Worm (Caenorhabditis elegans) whole organism, L2 larva: ENCODE results near the gene grl-31.

Experiments
- C34F6.9 ChIP-seq: fragments of 150-350 bp; optimal IDR thresholded peaks from 2 replicates; lab custom pipeline; 2014; ENCODE audit warnings: missing biosample characterization, missing genetic modification characterization
- R02D3.7 ChIP-seq: fragments of 150-350 bp; optimal IDR thresholded peaks from 2 replicates; lab custom pipeline; 2014; ENCODE audit warnings: missing biosample characterization, missing genetic modification characterization
- Y55F3AM.14 ChIP-seq: fragments of 200-800 bp; sonication (Bioruptor generic); optimal IDR thresholded peaks from 2 replicates; lab custom pipeline; 2018; ENCODE audit warnings: mild to moderate bottlenecking, missing genetic modification characterization, missing compliant biosample characterization
- ZK546.5 ChIP-seq: sonication (generic microtip); optimal IDR thresholded peaks from 2 replicates; lab custom pipeline; 2017; ENCODE audit warnings: missing biosample characterization, missing genetic modification characterization
- alr-1 ChIP-seq: fragments of 150-350 bp; optimal IDR thresholded peaks from 2 replicates; lab custom pipeline; 2014; ENCODE audit warnings: missing biosample characterization, missing genetic modification characterization
- ama-1 ChIP-seq: fragments of 150-350 bp; optimal IDR thresholded peaks from 2 replicates; lab custom pipeline; 2018; ENCODE audit warnings: inconsistent platforms
- blmp-1 ChIP-seq: sonication (generic microtip); optimal IDR thresholded peaks from 2 replicates; lab custom pipeline; 2017; ENCODE audit warnings: missing genetic modification characterization, mild to moderate bottlenecking, missing compliant biosample characterization, antibody characterized with exemption, moderate library complexity; ENCODE audit not compliant: insufficient read depth
- ceh-16 ChIP-seq: fragments of 150-350 bp; optimal IDR thresholded peaks from 2 replicates; lab custom pipeline; 2014; ENCODE audit warnings: missing biosample characterization, missing genetic modification characterization
- ceh-82 ChIP-seq: fragments of 150-350 bp; optimal IDR thresholded peaks from 2 replicates; lab custom pipeline; 2014; ENCODE audit warnings: missing biosample characterization, missing genetic modification characterization
- egl-27 ChIP-seq: sonication (generic microtip); optimal IDR thresholded peaks from 3 replicates; lab custom pipeline; 2017; ENCODE audit warnings: missing biosample characterization, missing genetic modification reagents, missing genetic modification characterization
- elt-3 ChIP-seq: sonication (generic microtip); optimal IDR thresholded peaks from 2 replicates; lab custom pipeline; 2017; ENCODE audit warnings: missing biosample characterization, missing genetic modification characterization
- fos-1 ChIP-seq: fragments of 150-350 bp; optimal IDR thresholded peaks from 2 replicates; lab custom pipeline; 2014; ENCODE audit warnings: missing biosample characterization, missing genetic modification characterization
- gmeb-1 ChIP-seq: fragments of 150-350 bp; optimal IDR thresholded peaks from 2 replicates; lab custom pipeline; 2014; ENCODE audit warnings: missing biosample characterization, missing genetic modification characterization
- lin-11 ChIP-seq: fragments of 150-350 bp; sonication (generic microtip); optimal IDR thresholded peaks from 2 replicates; lab custom pipeline; 2014; ENCODE audit warnings: missing biosample characterization, missing genetic modification characterization, inconsistent platforms, mixed read lengths
- lin-13 ChIP-seq: fragments of 150-350 bp; optimal IDR thresholded peaks from 2 replicates; lab custom pipeline; 2014; ENCODE audit warnings: missing biosample characterization, missing genetic modification reagents, missing genetic modification characterization
- lsy-2 ChIP-seq, 2 experiments: fragments of 150-350 bp in 1 of 2; sonication (generic microtip) in 1 of 2; optimal IDR thresholded peaks; 2 replicates each; lab custom pipeline; 2014 to 2017; ENCODE audit warnings: missing biosample characterization in 2 of 2, missing genetic modification characterization in 2 of 2
- mab-5 ChIP-seq: fragments of 150-350 bp; optimal IDR thresholded peaks from 2 replicates; lab custom pipeline; 2014; ENCODE audit warnings: missing biosample characterization, missing genetic modification characterization
- mbf-1 ChIP-seq: sonication (generic microtip); optimal IDR thresholded peaks from 2 replicates; lab custom pipeline; 2017; ENCODE audit warnings: missing biosample characterization, missing genetic modification characterization
- mdl-1 ChIP-seq, 2 experiments: fragments of 150-350 bp in 1 of 2; sonication (generic microtip) in 1 of 2; optimal IDR thresholded peaks; 2 replicates each; lab custom pipeline; 2017; ENCODE audit warnings: missing biosample characterization in 2 of 2, missing genetic modification characterization in 2 of 2
- nhr-10 ChIP-seq: sonication (generic microtip); optimal IDR thresholded peaks from 2 replicates; lab custom pipeline; 2017; ENCODE audit warnings: missing biosample characterization, missing genetic modification characterization
- nhr-11 ChIP-seq: fragments of 150-350 bp; optimal IDR thresholded peaks from 2 replicates; lab custom pipeline; 2014; ENCODE audit warnings: missing biosample characterization, missing genetic modification characterization
- nhr-129 ChIP-seq: fragments of 150-350 bp; optimal IDR thresholded peaks from 2 replicates; lab custom pipeline; 2014; ENCODE audit warnings: missing biosample characterization, missing genetic modification characterization
- nhr-21 ChIP-seq: fragments of 150-350 bp; optimal IDR thresholded peaks from 2 replicates; lab custom pipeline; 2014; ENCODE audit warnings: missing biosample characterization, missing genetic modification characterization
- nhr-237 ChIP-seq: fragments of 150-350 bp; optimal IDR thresholded peaks from 2 replicates; lab custom pipeline; 2014; ENCODE audit warnings: missing biosample characterization, missing genetic modification characterization
- nhr-25 ChIP-seq: fragments of 150-350 bp; sonication (generic microtip); optimal IDR thresholded peaks from 3 replicates; lab custom pipeline; 2014; ENCODE audit warnings: missing biosample characterization, missing genetic modification characterization
- nhr-6 ChIP-seq: fragments of 150-350 bp; optimal IDR thresholded peaks from 2 replicates; lab custom pipeline; 2014; ENCODE audit warnings: missing biosample characterization, missing genetic modification characterization
- peb-1 ChIP-seq: fragments of 150-350 bp; optimal IDR thresholded peaks from 2 replicates; lab custom pipeline; 2014; ENCODE audit warnings: missing biosample characterization, missing genetic modification characterization
- sem-4 ChIP-seq: fragments of 150-350 bp; optimal IDR thresholded peaks from 2 replicates; lab custom pipeline; 2014; ENCODE audit warnings: missing biosample characterization, missing genetic modification reagents, missing genetic modification characterization
- skn-1 ChIP-seq: sonication (generic microtip); optimal IDR thresholded peaks from 2 replicates; lab custom pipeline; 2017; ENCODE audit warnings: missing biosample characterization, missing genetic modification characterization
- sma-3 ChIP-seq: sonication (generic microtip); optimal IDR thresholded peaks from 2 replicates; lab custom pipeline; 2016; ENCODE audit warnings: missing genetic modification reagents, missing genetic modification characterization, missing compliant biosample characterization
- sma-9 ChIP-seq, 2 experiments: fragments of 150-350 bp in 1 of 2; sonication (generic microtip) in 1 of 2; optimal IDR thresholded peaks; 2 replicates each; lab custom pipeline; 2014 to 2016; ENCODE audit warnings: missing genetic modification characterization in 2 of 2, mild to moderate bottlenecking in 1 of 2, missing biosample characterization in 1 of 2, missing compliant biosample characterization in 1 of 2, missing genetic modification reagents in 1 of 2, moderate library complexity in 1 of 2
- snpc-4 ChIP-seq: fragments of 150-350 bp; optimal IDR thresholded peaks from 2 replicates; lab custom pipeline; 2014; ENCODE audit warnings: missing biosample characterization, missing genetic modification characterization
- unc-55 ChIP-seq: fragments of 150-350 bp; sonication (generic microtip); optimal IDR thresholded peaks from 3 replicates; lab custom pipeline; 2014; ENCODE audit warnings: missing biosample characterization, missing genetic modification reagents, missing genetic modification characterization
- zag-1 ChIP-seq: fragments of 150-350 bp; optimal IDR thresholded peaks from 2 replicates; lab custom pipeline; 2014; ENCODE audit warnings: missing biosample characterization, missing genetic modification characterization
- ztf-1 ChIP-seq: fragments of 200-800 bp; sonication (Bioruptor generic); conservative IDR thresholded peaks from 2 replicates; pipeline ENCODE4 v1.3.6; 2022; ENCODE audit warnings: missing genetic modification characterization, missing compliant biosample characterization
- ztf-11 ChIP-seq: sonication (generic microtip); optimal IDR thresholded peaks from 2 replicates; lab custom pipeline; 2017; ENCODE audit warnings: missing biosample characterization, missing genetic modification characterization

grl-31 gene

DNA sequence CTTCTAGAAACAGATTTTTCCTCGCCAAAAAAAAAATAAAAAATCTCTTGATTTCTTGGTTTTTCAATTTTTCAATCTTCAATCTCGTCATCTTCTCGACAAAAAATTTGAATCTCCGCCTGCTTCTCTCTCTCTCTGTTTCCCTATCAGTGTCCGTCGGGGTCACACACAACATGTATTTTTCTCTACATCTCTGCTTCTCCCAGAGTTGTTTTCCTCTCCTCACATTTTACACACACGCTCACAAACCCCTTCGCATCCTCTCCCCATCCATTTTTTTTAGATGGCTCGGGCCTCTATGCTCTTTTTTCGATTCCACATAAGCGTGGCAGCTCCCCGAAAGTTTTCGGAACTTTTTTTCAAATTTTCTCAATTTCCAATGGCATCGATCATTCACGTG lies 22.2 kb upstream of the grl-31 start (continued):
- TF ChIP-seq ama-1, result peak; percentile 57
- TF ChIP-seq R02D3.7 (tag; lab: Kevin White, UChicago), result no peak
- TF ChIP-seq alr-1, result no peak
- no peak for TF ChIP-seq nhr-25 (tag; lab: Kevin White, UChicago)
- no peak for TF ChIP-seq nhr-21 (tag; lab: Kevin White, UChicago)
- TF ChIP-seq egl-27 (tag; lab: Kevin White, UChicago), result no peak
- no peak for TF ChIP-seq skn-1 (tag; lab: Kevin White, UChicago)
- TF ChIP-seq lin-13 (GFP tag; lab: Kevin White, UChicago), result peak; percentile 44
- peak; percentile 9 for TF ChIP-seq sma-3
- no peak for TF ChIP-seq zag-1 (tag; lab: Kevin White, UChicago)
- TF ChIP-seq peb-1, result no peak
- TF ChIP-seq blmp-1 (tag; lab: Kevin White, UChicago), result no peak
- TF ChIP-seq ceh-16, result no peak
- no peak for TF ChIP-seq nhr-237 (tag; lab: Kevin White, UChicago)
- TF ChIP-seq nhr-11 (tag; lab: Kevin White, UChicago), result no peak
- peak; percentile 75 for TF ChIP-seq sma-9 (GFP tag; optimal IDR thresholded peaks at IDR 0.05; lab: Kevin White, UChicago)
- TF ChIP-seq sma-9 (tag; optimal IDR thresholded peaks at IDR 0.05; lab: Kevin White, UChicago), result no peak
- peak; percentile 42 for TF ChIP-seq snpc-4 (tag; lab: Kevin White, UChicago)
- TF ChIP-seq, all 48 proteins: peak for 13

DNA sequence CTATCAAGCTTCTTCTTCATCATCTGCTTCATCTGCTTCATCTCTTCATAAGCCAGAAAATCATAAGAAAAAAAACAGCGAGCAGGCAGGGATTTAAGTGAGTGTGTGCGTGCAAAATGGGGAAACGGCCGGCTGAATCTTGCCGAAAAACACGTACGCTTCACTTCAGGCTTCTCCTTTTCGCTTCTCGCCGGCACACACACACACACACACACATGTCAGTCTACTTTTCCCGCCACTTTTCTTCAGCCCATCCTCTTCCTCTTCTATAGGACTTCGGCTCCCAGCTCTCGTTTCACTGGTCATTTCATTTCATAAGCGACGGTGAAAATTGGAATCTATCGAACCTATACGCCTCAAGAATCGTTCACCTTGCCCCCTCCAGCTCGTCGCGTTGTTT lies 21.7 kb upstream of the grl-31 start:
- TF ChIP-seq zag-1 (tag; lab: Kevin White, UChicago), result no peak
- TF ChIP-seq lin-13 (GFP tag; lab: Kevin White, UChicago), result no peak
- TF ChIP-seq C34F6.9, result peak; percentile 40
- no peak for TF ChIP-seq mdl-1 (tag; optimal IDR thresholded peaks at IDR 0.05; lab: Kevin White, UChicago)
- TF ChIP-seq lin-11 (tag; lab: Kevin White, UChicago), result peak; percentile 14
- no peak for TF ChIP-seq ama-1
- no peak for TF ChIP-seq mbf-1
- TF ChIP-seq nhr-129 (tag; lab: Kevin White, UChicago), result peak; percentile 67
- no peak for TF ChIP-seq ztf-11
- TF ChIP-seq egl-27 (tag; lab: Kevin White, UChicago), result no peak
- TF ChIP-seq gmeb-1 (tag; lab: Kevin White, UChicago), result no peak
- no peak for TF ChIP-seq ztf-1
- no peak for TF ChIP-seq mab-5 (tag; lab: Kevin White, UChicago)
- no peak for TF ChIP-seq lsy-2 (tag; optimal IDR thresholded peaks at IDR 0.05; lab: Kevin White, UChicago)
- TF ChIP-seq ceh-82 (tag; lab: Kevin White, UChicago), result no peak
- TF ChIP-seq elt-3 (tag; lab: Kevin White, UChicago), result no peak
- no peak for TF ChIP-seq unc-55 (GFP tag; lab: Kevin White, UChicago)
- TF ChIP-seq nhr-237 (tag; lab: Kevin White, UChicago), result no peak
- TF ChIP-seq sem-4 (tag; lab: Kevin White, UChicago), result no peak

DNA sequence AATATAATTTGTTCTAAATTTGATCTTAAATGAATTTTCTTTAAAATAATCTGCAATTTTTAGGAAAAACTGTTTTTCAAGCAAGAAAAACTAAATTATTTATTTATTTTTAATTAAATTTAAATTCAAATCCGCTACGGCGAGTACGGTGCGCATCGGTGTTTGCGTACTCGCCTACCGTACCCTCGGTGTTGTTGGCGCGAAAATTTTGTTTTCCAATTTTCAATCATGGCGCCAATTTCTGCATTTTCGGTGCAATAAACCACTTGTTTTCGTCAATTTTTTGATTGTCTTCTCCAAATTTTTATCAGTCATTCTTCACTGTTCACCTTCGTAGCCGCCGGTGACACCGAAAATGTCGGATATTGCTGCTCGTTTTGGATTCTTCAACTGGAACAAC lies 21.2 kb upstream of the grl-31 start, which contains the start of gene pygl-1:
pygl-1 (plus strand) TSS at position 211 of the 400 bp plus-strand sequence.
- TF ChIP-seq lsy-2 (tag; optimal IDR thresholded peaks at IDR 0.05; lab: Kevin White, UChicago) (peak in 1 of 2 experiments; percentile 81), lin-11 (tag; lab: Kevin White, UChicago) (no peak), lin-13 (GFP tag; lab: Kevin White, UChicago) (no peak), mbf-1 (no peak)

DNA sequence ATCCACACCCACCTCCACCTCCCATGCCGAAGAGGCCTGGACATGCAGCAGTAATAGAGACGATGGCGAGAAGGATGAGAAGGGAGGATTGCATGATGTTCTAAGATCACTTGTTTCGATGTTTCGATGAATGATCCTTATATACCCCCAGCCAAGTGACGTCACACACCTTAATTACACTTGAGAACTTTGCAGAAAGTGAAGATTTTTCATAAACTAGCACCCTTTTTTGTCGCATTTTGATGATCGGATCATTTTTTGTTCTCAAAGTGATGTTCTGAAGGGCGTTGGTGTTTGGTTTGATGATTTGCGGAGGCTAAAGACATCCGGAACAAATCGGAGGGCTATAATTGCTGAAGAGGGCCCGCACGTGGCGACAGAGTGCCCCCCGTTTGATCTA lies 18.2 kb upstream of the grl-31 start, which contains the start of gene grl-27:
grl-27 (minus strand) TSS at position 101 of the 400 bp plus-strand sequence.
- no peak for TF ChIP-seq ZK546.5 (tag; lab: Kevin White, UChicago)
- TF ChIP-seq mbf-1, result no peak
- TF ChIP-seq skn-1 (tag; lab: Kevin White, UChicago), result no peak
- TF ChIP-seq snpc-4 (tag; lab: Kevin White, UChicago), result no peak
- no peak for TF ChIP-seq fos-1
- TF ChIP-seq lin-13 (GFP tag; lab: Kevin White, UChicago), result no peak
- no peak for TF ChIP-seq ztf-11
- TF ChIP-seq ceh-16, result no peak
- TF ChIP-seq nhr-10, result no peak
- TF ChIP-seq mab-5 (tag; lab: Kevin White, UChicago), result no peak
- no peak for TF ChIP-seq elt-3 (tag; lab: Kevin White, UChicago)
- TF ChIP-seq Y55F3AM.14, result no peak
- no peak for TF ChIP-seq nhr-6
